Fruit fly (Drosophila melanogaster) whole organism, embryonic: Measurements from ENCODE around the gene SerRS.

Experiments used
- Adf1 ChIP-seq: fragments of 200-800 bp; sonication (Bioruptor generic); IDR thresholded peaks from 2 replicates; pipeline ENCODE4 v1.3.6; 2022; ENCODE audit warnings: missing biosample characterization, missing genetic modification characterization
- CG10267 ChIP-seq: fragments of 200-800 bp; sonication (Bioruptor generic); optimal IDR thresholded peaks from 2 replicates; lab custom pipeline; 2018; ENCODE audit warnings: missing biosample characterization, mild to moderate bottlenecking, missing genetic modification characterization, moderate library complexity
- CG11456 ChIP-seq: fragments of 200-800 bp; sonication (Bioruptor generic); IDR thresholded peaks from 3 replicates; pipeline ENCODE4 v1.3.6; 2022; ENCODE audit warnings: missing biosample characterization, missing genetic modification characterization
- CG11696 ChIP-seq: fragments of 200-800 bp; sonication (Bioruptor generic); IDR thresholded peaks from 2 replicates; pipeline ENCODE4 v1.3.6; 2022; ENCODE audit warnings: missing biosample characterization, missing genetic modification characterization
- CG11723 ChIP-seq: fragments of 200-800 bp; sonication (Bioruptor generic); optimal IDR thresholded peaks from 2 replicates; lab custom pipeline; 2017; ENCODE audit warnings: missing biosample characterization, mild to moderate bottlenecking, missing genetic modification characterization
- CG12299 ChIP-seq: fragments of 200-800 bp; sonication (Bioruptor generic); optimal IDR thresholded peaks from 2 replicates; lab custom pipeline; 2018; ENCODE audit warnings: missing biosample characterization, mild to moderate bottlenecking, missing genetic modification characterization
- CG12659 ChIP-seq: fragments of 200-800 bp; sonication (Bioruptor generic); optimal IDR thresholded peaks from 3 replicates; lab custom pipeline; 2017; ENCODE audit warnings: mild to moderate bottlenecking, missing biosample characterization, missing genetic modification reagents, missing genetic modification characterization
- CG16863 ChIP-seq: fragments of 200-800 bp; sonication (Bioruptor generic); optimal IDR thresholded peaks from 3 replicates; lab custom pipeline; 2016; ENCODE audit warnings: missing biosample characterization, missing genetic modification characterization
- CG17361 ChIP-seq: fragments of 200-800 bp; sonication (Bioruptor generic); IDR thresholded peaks from 3 replicates; pipeline ENCODE4 v1.3.6; 2022; ENCODE audit warnings: missing biosample characterization, missing genetic modification characterization
- CG17385 ChIP-seq: fragments of 200-800 bp; sonication (Bioruptor generic); optimal IDR thresholded peaks from 3 replicates; lab custom pipeline; 2018; ENCODE audit warnings: missing biosample characterization, mild to moderate bottlenecking, missing genetic modification characterization
- CG18764 ChIP-seq: fragments of 200-800 bp; sonication (Bioruptor generic); optimal IDR thresholded peaks from 3 replicates; lab custom pipeline; 2016; ENCODE audit warnings: missing biosample characterization, missing genetic modification characterization
- CG2889 ChIP-seq: fragments of 200-800 bp; sonication (Bioruptor generic); IDR thresholded peaks from 3 replicates; pipeline ENCODE4 v1.3.6; 2022; ENCODE audit warnings: missing biosample characterization, missing genetic modification characterization
- CG31224 ChIP-seq: fragments of 200-800 bp; sonication (Bioruptor generic); IDR thresholded peaks from 2 replicates; pipeline ENCODE4 v1.3.6; 2022; ENCODE audit warnings: missing biosample characterization, missing genetic modification characterization
- CG3995 ChIP-seq: fragments of 200-800 bp; sonication (Bioruptor generic); optimal IDR thresholded peaks from 3 replicates; lab custom pipeline; 2016; ENCODE audit warnings: missing biosample characterization, missing genetic modification characterization
- CG4707 ChIP-seq: fragments of 200-800 bp; sonication (Bioruptor generic); optimal IDR thresholded peaks from 2 replicates; lab custom pipeline; 2018; ENCODE audit warnings: missing biosample characterization, mild to moderate bottlenecking, missing genetic modification characterization, moderate library complexity
- CG7372 ChIP-seq: fragments of 200-800 bp; sonication (Bioruptor generic); IDR thresholded peaks from 2 replicates; pipeline ENCODE4 v1.3.6; 2022; ENCODE audit warnings: missing biosample characterization, missing genetic modification characterization
- CG7987 ChIP-seq: fragments of 200-800 bp; sonication (Bioruptor generic); optimal IDR thresholded peaks from 2 replicates; lab custom pipeline; 2018; ENCODE audit warnings: missing biosample characterization, mild to moderate bottlenecking, missing genetic modification characterization, moderate library complexity
- CG9876 ChIP-seq: fragments of 200-800 bp; sonication (Bioruptor generic); optimal IDR thresholded peaks from 2 replicates; lab custom pipeline; 2016; ENCODE audit warnings: missing biosample characterization, missing genetic modification characterization
- Doc3 ChIP-seq: fragments of 200-800 bp; sonication (Bioruptor generic); IDR thresholded peaks from 3 replicates; pipeline ENCODE4 v1.3.6; 2022; ENCODE audit warnings: missing biosample characterization, missing genetic modification characterization; ENCODE audit not compliant: partially characterized antibody
- Dp ChIP-seq: fragments of 200-800 bp; sonication (Bioruptor generic); optimal IDR thresholded peaks from 2 replicates; lab custom pipeline; 2018; ENCODE audit warnings: missing biosample characterization, mild to moderate bottlenecking, missing genetic modification characterization, moderate library complexity
- HLH4C ChIP-seq: fragments of 200-800 bp; sonication (Bioruptor generic); IDR thresholded peaks from 3 replicates; pipeline ENCODE4 v1.3.6; 2022; ENCODE audit warnings: missing biosample characterization, missing genetic modification characterization; ENCODE audit not compliant: partially characterized antibody
- Hand ChIP-seq: fragments of 200-800 bp; sonication (Bioruptor generic); optimal IDR thresholded peaks from 2 replicates; lab custom pipeline; 2017; ENCODE audit warnings: mild to moderate bottlenecking, missing biosample characterization, missing genetic modification reagents, missing genetic modification characterization
- Hr51 ChIP-seq, 2 experiments: fragments of 200-800 bp; sonication (Bioruptor generic); optimal IDR thresholded peaks; 2 replicates in 1 of 2; 3 replicates in 1 of 2; lab custom pipeline; 2016 to 2018; ENCODE audit warnings: missing biosample characterization in 2 of 2, missing genetic modification characterization in 2 of 2, mild to moderate bottlenecking in 1 of 2, moderate library complexity in 1 of 2
- Hsf ChIP-seq: fragments of 200-800 bp; sonication (Bioruptor generic); optimal IDR thresholded peaks from 3 replicates; lab custom pipeline; 2016; ENCODE audit warnings: missing biosample characterization, missing genetic modification characterization
- MBD-R2 ChIP-seq: fragments of 200-800 bp; sonication (Bioruptor generic); IDR thresholded peaks from 2 replicates; pipeline ENCODE4 v1.3.6; 2022; ENCODE audit warnings: missing biosample characterization, missing genetic modification characterization
- Med ChIP-seq: fragments of 200-800 bp; sonication (Bioruptor generic); peaks from one replicate; lab custom pipeline; 2016; ENCODE audit warnings: missing biosample characterization, missing genetic modification characterization, mild to moderate bottlenecking, inconsistent platforms, moderate library complexity
- Oaz ChIP-seq: fragments of 200-800 bp; sonication (Bioruptor generic); IDR thresholded peaks from 2 replicates; pipeline ENCODE4 v1.3.6; 2022; ENCODE audit warnings: missing biosample characterization, missing genetic modification characterization
- Opbp ChIP-seq: fragments of 200-800 bp; sonication (Bioruptor generic); IDR thresholded peaks from 3 replicates; pipeline ENCODE4 v1.3.6; 2022; ENCODE audit warnings: missing biosample characterization, missing genetic modification characterization; ENCODE audit not compliant: partially characterized antibody
- Optix ChIP-seq: fragments of 200-800 bp; sonication (Bioruptor generic); IDR thresholded peaks from 3 replicates; pipeline ENCODE4 v1.3.6; 2022; ENCODE audit warnings: missing biosample characterization, missing genetic modification characterization
- abd-A ChIP-seq: fragments of 200-800 bp; sonication (Bioruptor generic); optimal IDR thresholded peaks from 3 replicates; lab custom pipeline; 2019; ENCODE audit warnings: missing biosample characterization, mild to moderate bottlenecking, missing genetic modification characterization, moderate library complexity
- ato ChIP-seq: fragments of 200-800 bp; sonication (Bioruptor generic); IDR thresholded peaks from 2 replicates; pipeline ENCODE4 v1.3.6; 2022; ENCODE audit warnings: missing biosample characterization, missing genetic modification characterization; ENCODE audit not compliant: partially characterized antibody
- bowl ChIP-seq: fragments of 200-800 bp; sonication (Bioruptor generic); IDR thresholded peaks from 2 replicates; pipeline ENCODE4 v1.3.6; 2022; ENCODE audit warnings: missing biosample characterization, missing genetic modification characterization
- btn ChIP-seq: fragments of 200-800 bp; sonication (Bioruptor generic); optimal IDR thresholded peaks from 2 replicates; lab custom pipeline; 2016; ENCODE audit warnings: missing biosample characterization, missing genetic modification characterization
- chn ChIP-seq: fragments of 200-800 bp; sonication (Bioruptor generic); optimal IDR thresholded peaks from 2 replicates; lab custom pipeline; 2016; ENCODE audit warnings: missing biosample characterization, missing genetic modification characterization
- ci ChIP-seq: fragments of 200-800 bp; sonication (Bioruptor generic); IDR thresholded peaks from 3 replicates; pipeline ENCODE4 v1.3.6; 2022; ENCODE audit warnings: missing biosample characterization, missing genetic modification characterization
- dati ChIP-seq: fragments of 200-800 bp; sonication (Bioruptor generic); IDR thresholded peaks from 2 replicates; pipeline ENCODE4 v1.3.6; 2022; ENCODE audit warnings: missing biosample characterization, missing genetic modification characterization
- dysf ChIP-seq: fragments of 200-800 bp; sonication (Bioruptor generic); IDR thresholded peaks from 3 replicates; pipeline ENCODE4 v1.3.6; 2022; ENCODE audit warnings: missing biosample characterization, missing genetic modification characterization
- fd102C ChIP-seq: fragments of 200-800 bp; sonication (Bioruptor generic); optimal IDR thresholded peaks from 2 replicates; lab custom pipeline; 2018; ENCODE audit warnings: missing biosample characterization, mild to moderate bottlenecking, missing genetic modification characterization, moderate library complexity
- fd64A ChIP-seq: fragments of 200-800 bp; sonication (Bioruptor generic); optimal IDR thresholded peaks from 3 replicates; lab custom pipeline; 2018; ENCODE audit warnings: missing biosample characterization, mild to moderate bottlenecking, missing genetic modification characterization
- jing ChIP-seq: fragments of 200-800 bp; sonication (Bioruptor generic); optimal IDR thresholded peaks from 2 replicates; lab custom pipeline; 2018; ENCODE audit warnings: missing biosample characterization, mild to moderate bottlenecking, missing genetic modification characterization
- ken ChIP-seq: fragments of 200-800 bp; sonication (Bioruptor generic); IDR thresholded peaks from 3 replicates; pipeline ENCODE4 v1.3.6; 2022; ENCODE audit warnings: missing biosample characterization, missing genetic modification characterization
- lmd ChIP-seq: fragments of 200-800 bp; sonication (Bioruptor generic); IDR thresholded peaks from 2 replicates; pipeline ENCODE4 v1.3.6; 2022; ENCODE audit warnings: missing biosample characterization, missing genetic modification characterization
- mam ChIP-seq: fragments of 200-800 bp; sonication (Bioruptor generic); optimal IDR thresholded peaks from 3 replicates; lab custom pipeline; 2016; ENCODE audit warnings: missing biosample characterization, missing genetic modification characterization
- mirr ChIP-seq: fragments of 200-800 bp; sonication (Bioruptor generic); optimal IDR thresholded peaks from 3 replicates; lab custom pipeline; 2018; ENCODE audit warnings: missing biosample characterization, mild to moderate bottlenecking, missing genetic modification characterization
- sc ChIP-seq, 3 experiments: fragments of >200 bp in 2 of 3; fragments of 200-800 bp in 1 of 3; sonication (Bioruptor generic) in 1 of 3; optimal IDR thresholded peaks; 2 replicates in 2 of 3; 3 replicates in 1 of 3; lab custom pipeline; 2017; ENCODE audit warnings: mild to moderate bottlenecking in 1 of 3, missing biosample characterization in 1 of 3, missing genetic modification characterization in 1 of 3, missing genetic modification reagents in 1 of 3
- sens-2 ChIP-seq: fragments of 200-800 bp; sonication (Bioruptor generic); IDR thresholded peaks from 2 replicates; pipeline ENCODE4 v1.3.6; 2022; ENCODE audit warnings: missing biosample characterization, missing genetic modification characterization
- slou ChIP-seq: fragments of 200-800 bp; sonication (Bioruptor generic); optimal IDR thresholded peaks from 3 replicates; lab custom pipeline; 2016; ENCODE audit warnings: missing biosample characterization, missing genetic modification characterization
- tna ChIP-seq: fragments of 200-800 bp; sonication (Bioruptor generic); IDR thresholded peaks from 2 replicates; pipeline ENCODE4 v1.3.6; 2022; ENCODE audit warnings: missing biosample characterization, missing genetic modification characterization; ENCODE audit not compliant: partially characterized antibody
- usp ChIP-seq: fragments of >200 bp; optimal IDR thresholded peaks from 2 replicates; lab custom pipeline; 2017; ENCODE audit warnings: missing biosample characterization, missing genetic modification characterization
- wek ChIP-seq: fragments of 200-800 bp; sonication (Bioruptor generic); optimal IDR thresholded peaks from 3 replicates; lab custom pipeline; 2018; ENCODE audit warnings: missing biosample characterization, mild to moderate bottlenecking, missing genetic modification characterization, moderate library complexity

Gene SerRS

DNA sequence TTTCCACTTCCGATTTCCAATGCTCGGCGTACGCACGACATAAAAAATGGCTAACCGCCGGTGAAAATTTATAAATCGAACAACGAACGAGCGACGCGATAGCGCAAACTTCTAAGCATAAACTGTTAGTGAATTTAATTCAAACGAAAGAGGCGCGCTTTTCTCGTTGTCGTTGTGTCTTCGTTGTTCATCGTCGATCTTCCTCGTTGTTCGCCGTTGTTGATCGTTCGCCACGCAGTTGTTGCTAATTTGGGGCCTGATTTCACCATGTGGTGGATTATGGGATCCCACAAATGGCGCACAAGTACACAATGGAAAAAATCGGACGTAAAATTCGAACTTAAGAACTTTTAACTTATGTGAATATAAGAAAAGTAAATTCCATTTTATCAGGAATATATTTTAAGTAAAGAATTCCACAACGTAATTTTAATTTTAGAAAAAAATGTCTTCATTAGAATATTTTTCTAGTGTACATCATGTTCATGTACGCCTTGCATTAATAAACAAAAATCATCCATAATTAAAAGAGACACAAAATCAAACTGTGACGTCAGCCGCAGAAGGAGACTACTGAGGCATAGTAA, 49.2 kb upstream of the SerRS start (continued):
- TF ChIP-seq CG7987 (GFP tag; lab: Kevin White, UChicago) = peak; percentile 20
- no peak for TF ChIP-seq btn
- 0 out of 3 replicates have a peak, but pooled peaks have one; percentile 56 for TF ChIP-seq ci (GFP tag; lab: Robert Waterston, UW)
- TF ChIP-seq Oaz (GFP tag; lab: Robert Waterston, UW) = peak; percentile 57
- TF ChIP-seq CG7372 = peak; percentile 66; the same call in 1 of the 2 replicates
- peak; percentile 4 for TF ChIP-seq CG12299 (tag; lab: Kevin White, UChicago)
- no peak for TF ChIP-seq ken (GFP tag; lab: Robert Waterston, UW)
- no peak for TF ChIP-seq Optix
- TF ChIP-seq CG11723 (GFP tag; lab: Kevin White, UChicago) = peak; percentile 12
- no peak for TF ChIP-seq fd64A (GFP tag; lab: Kevin White, UChicago)
- no peak for TF ChIP-seq Doc3
- TF ChIP-seq Adf1 (GFP tag; lab: Robert Waterston, UW) = peak; percentile 42
- TF ChIP-seq bowl (GFP tag; lab: Robert Waterston, UW) = peak; percentile 44; the same call in 1 of the 2 replicates
- peak; percentile 65 for TF ChIP-seq CG10267 (tag; lab: Kevin White, UChicago)
- TF ChIP-seq tna (GFP tag; lab: Robert Waterston, UW) = no peak
- peak; percentile 81 for TF ChIP-seq dysf
- TF ChIP-seq CG16863 (GFP tag; lab: Kevin White, UChicago) = peak; percentile 32
- TF ChIP-seq Hand (GFP tag; lab: Kevin White, UChicago) = peak; percentile 35
- no peak for TF ChIP-seq abd-A (tag; lab: Kevin White, UChicago)
- TF ChIP-seq CG17385 (GFP tag; lab: Kevin White, UChicago) = peak; percentile 68
- no peak for TF ChIP-seq Opbp (GFP tag; lab: Robert Waterston, UW)
- no peak for TF ChIP-seq mirr
- no peak for TF ChIP-seq CG3995 (GFP tag; lab: Kevin White, UChicago)
- TF ChIP-seq Hr51 (GFP tag; optimal IDR thresholded peaks at IDR 0.05; lab: Kevin White, UChicago) = peak; percentile 19 to 86
- TF ChIP-seq CG11456 (GFP tag; lab: Robert Waterston, UW) = no peak
- TF ChIP-seq CG31224 (GFP tag; lab: Robert Waterston, UW) = peak; percentile 67
- TF ChIP-seq sc (optimal IDR thresholded peaks at IDR 0.05; lab: Kevin White, UChicago) = no peak
- no peak for TF ChIP-seq sc (GFP tag; optimal IDR thresholded peaks at IDR 0.05; lab: Kevin White, UChicago)
- TF ChIP-seq mam (GFP tag; lab: Kevin White, UChicago) = peak; percentile 65
- no peak for TF ChIP-seq CG4707 (GFP tag; lab: Kevin White, UChicago)
- TF ChIP-seq CG11696 (GFP tag; lab: Robert Waterston, UW) = no peak
- TF ChIP-seq jing (GFP tag; lab: Kevin White, UChicago) = no peak
- peak; percentile 10 for TF ChIP-seq CG18764
- no peak for TF ChIP-seq wek (GFP tag; lab: Kevin White, UChicago)
- no peak for TF ChIP-seq sens-2 (GFP tag; lab: Robert Waterston, UW)
- no peak for TF ChIP-seq CG2889 (GFP tag; lab: Robert Waterston, UW)
- peak; percentile 50 for TF ChIP-seq Hsf (GFP tag; lab: Kevin White, UChicago)
- TF ChIP-seq Dp (GFP tag; lab: Kevin White, UChicago) = peak; percentile 11
- TF ChIP-seq MBD-R2 (GFP tag; lab: Robert Waterston, UW) = peak; percentile 47; the same call in 1 of the 2 replicates
- TF ChIP-seq slou (GFP tag; lab: Kevin White, UChicago) = peak; percentile 31
- TF ChIP-seq usp (GFP tag; lab: Kevin White, UChicago) = no peak
- TF ChIP-seq lmd (GFP tag; lab: Robert Waterston, UW) = peak; percentile 69
- peak; percentile 93 for TF ChIP-seq Med
- TF ChIP-seq CG17361 (GFP tag; lab: Robert Waterston, UW) = peak; percentile 76
- no peak for TF ChIP-seq CG9876
- TF ChIP-seq HLH4C = no peak
- TF ChIP-seq dati (GFP tag; lab: Robert Waterston, UW) = no peak
- no peak for TF ChIP-seq fd102C (GFP tag; lab: Kevin White, UChicago)
- no peak for TF ChIP-seq ato (GFP tag; lab: Robert Waterston, UW)
- peak; percentile 77 for TF ChIP-seq CG12659 (GFP tag; lab: Kevin White, UChicago)
- peak; percentile 37 for TF ChIP-seq chn (GFP tag; lab: Kevin White, UChicago)
